Worm (Caenorhabditis elegans): ENCODE data around the gene str-32.

Gene str-32

DNA sequence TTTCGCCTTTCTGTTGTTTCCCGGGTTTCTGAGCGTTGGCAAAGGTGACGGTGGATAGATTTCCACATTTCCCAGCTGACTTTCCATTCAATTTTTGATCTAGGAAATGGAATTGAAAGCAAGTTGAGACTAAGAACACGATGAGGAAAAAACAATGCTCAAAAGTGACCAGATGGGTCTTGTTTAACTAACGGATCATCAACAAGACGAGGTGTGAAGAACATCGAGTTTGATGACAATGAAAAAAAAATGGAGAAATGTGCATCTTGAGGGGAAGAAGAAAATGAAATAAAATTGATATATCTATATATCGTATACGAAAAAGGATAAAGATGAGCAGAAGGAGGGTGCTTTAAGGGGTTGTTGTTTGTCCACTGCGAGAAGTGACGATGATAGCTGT lies 3.7 kb downstream of the str-32 start, which contains the start of gene T19H12.6:
Gene T19H12.6 (minus strand): TSS at position 101 of the 400 bp plus-strand sequence.
- TF ChIP-seq dmd-4 (tag; optimal IDR thresholded peaks at IDR 0.05) (no peak), aly-2 (tag; optimal IDR thresholded peaks at IDR 0.05) (no peak), nhr-11 (tag; optimal IDR thresholded peaks at IDR 0.05) (no peak), skn-1 (tag; optimal IDR thresholded peaks at IDR 0.05) (no peak), snpc-4 (tag; optimal IDR thresholded peaks at IDR 0.05) (no peak), peb-1 (tag; optimal IDR thresholded peaks at IDR 0.05) (no peak)

DNA sequence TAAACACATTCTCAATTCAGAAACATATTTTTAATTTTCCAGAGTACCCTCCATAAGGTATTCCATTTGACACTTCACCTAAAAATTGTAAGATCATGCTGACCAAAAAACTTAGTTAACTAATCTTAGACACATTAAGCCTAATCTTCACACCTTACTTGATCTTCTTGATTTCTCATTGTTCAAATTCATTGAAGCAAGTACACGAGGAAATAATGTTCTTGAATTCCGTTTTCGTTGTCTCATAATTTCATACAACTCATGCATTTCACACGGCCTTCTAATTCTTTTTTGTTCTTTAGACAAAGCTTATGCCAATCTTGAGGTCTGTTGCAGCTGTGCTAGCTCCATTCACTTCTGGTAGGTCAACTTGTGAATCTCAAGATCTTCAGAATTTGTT lies 9.3 kb downstream of the str-32 start, which contains the start of gene srd-33:
Gene srd-33 (plus strand): TSS at position 301 of the 400 bp plus-strand sequence.
- no peak for TF ChIP-seq unc-55 (GFP tag; optimal IDR thresholded peaks at IDR 0.05)
- TF ChIP-seq unc-39 (tag; optimal IDR thresholded peaks at IDR 0.05) = no peak
- TF ChIP-seq nhr-10 (tag; optimal IDR thresholded peaks at IDR 0.05) = no peak
- no peak for TF ChIP-seq ZK546.5 (tag; optimal IDR thresholded peaks at IDR 0.05)
- TF ChIP-seq nhr-6 (tag; optimal IDR thresholded peaks at IDR 0.05) = no peak
- no peak for TF ChIP-seq nhr-237 (tag; optimal IDR thresholded peaks at IDR 0.05)
- no peak for TF ChIP-seq nhr-129 (tag; optimal IDR thresholded peaks at IDR 0.05)
- TF ChIP-seq Y55F3AM.14 (GFP tag; optimal IDR thresholded peaks at IDR 0.05) = no peak
- TF ChIP-seq dmd-4 (tag; optimal IDR thresholded peaks at IDR 0.05) = no peak
- no peak for TF ChIP-seq ztf-1 (GFP tag; conservative IDR thresholded peaks at IDR 0.05)
- TF ChIP-seq nhr-11 (tag; optimal IDR thresholded peaks at IDR 0.05) = no peak
- TF ChIP-seq egl-27 (tag; optimal IDR thresholded peaks at IDR 0.05) = no peak
- TF ChIP-seq elt-3 (tag; optimal IDR thresholded peaks at IDR 0.05) = no peak
- no peak for TF ChIP-seq crh-2 (tag; optimal IDR thresholded peaks at IDR 0.05)

DNA sequence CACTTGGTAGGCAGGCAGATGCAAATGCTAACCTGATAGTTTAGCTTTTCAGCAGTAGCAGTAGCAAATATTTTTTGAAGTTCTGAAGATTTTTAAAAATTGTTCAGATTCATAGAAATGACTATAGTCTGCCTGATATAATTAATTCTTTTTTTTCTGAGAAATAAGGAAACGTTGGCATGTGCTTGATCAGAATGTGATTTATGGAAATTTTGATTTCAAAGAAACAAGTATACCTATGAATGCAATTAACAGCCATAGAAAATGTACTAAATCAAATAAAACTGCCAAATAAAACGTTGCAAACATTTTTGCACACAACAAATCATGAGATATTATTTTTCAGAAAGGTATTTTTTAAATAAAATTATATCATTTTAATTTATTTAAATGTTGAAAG lies 10.7 kb downstream of the str-32 start:
- TF ChIP-seq nhr-21 (tag; optimal IDR thresholded peaks at IDR 0.05) (peak; percentile 42), mbf-1 (tag; optimal IDR thresholded peaks at IDR 0.05) (no peak), lsy-2 (tag; optimal IDR thresholded peaks at IDR 0.05) (peak in 1 of 2 experiments; percentile 32)

DNA sequence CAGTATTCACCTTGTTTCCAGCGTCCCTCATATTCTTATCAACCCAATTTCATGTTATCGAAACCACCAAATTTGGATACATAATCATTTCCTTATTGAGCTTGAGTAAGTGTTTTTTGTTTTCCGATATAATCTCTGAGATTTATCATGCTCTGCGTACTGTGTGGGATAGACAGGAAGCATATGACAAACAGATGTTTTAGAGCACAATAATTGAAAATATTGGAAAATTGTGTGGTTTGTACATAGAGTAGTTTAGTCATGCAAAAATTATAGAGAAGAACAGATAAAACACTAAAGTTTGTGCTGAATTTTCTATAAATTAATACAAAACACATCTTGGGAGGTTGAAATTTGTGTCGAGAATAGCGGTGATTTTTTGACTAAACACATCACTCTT lies 12.6 kb downstream of the str-32 start:
- TF ChIP-seq ztf-11 (tag; optimal IDR thresholded peaks at IDR 0.05) = no peak

DNA sequence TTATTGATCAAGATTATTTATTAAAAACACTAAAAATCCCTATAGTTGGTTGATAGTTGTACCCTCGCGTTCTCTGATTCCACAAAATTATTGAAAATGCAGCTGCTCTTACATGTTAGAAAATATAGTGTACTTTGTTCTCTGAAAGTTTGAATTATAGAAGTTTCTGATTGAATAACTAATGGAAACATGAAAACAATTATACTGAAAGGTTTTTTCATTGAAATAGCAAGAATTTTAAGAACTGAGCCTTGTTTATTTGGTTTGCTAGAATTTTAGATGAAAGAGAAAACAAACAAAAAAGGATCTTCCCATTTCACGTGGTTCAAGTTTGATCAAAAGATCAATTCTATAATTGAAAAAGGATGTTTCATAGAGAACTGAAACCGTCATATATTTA lies 13.7 kb downstream of the str-32 start:
- TF ChIP-seq lsy-2 (tag; optimal IDR thresholded peaks at IDR 0.05) = peak in 1 of 2 experiments; percentile 12
- TF ChIP-seq nhr-129 (tag; optimal IDR thresholded peaks at IDR 0.05) = no peak
- no peak for TF ChIP-seq alr-1 (tag; optimal IDR thresholded peaks at IDR 0.05)

DNA sequence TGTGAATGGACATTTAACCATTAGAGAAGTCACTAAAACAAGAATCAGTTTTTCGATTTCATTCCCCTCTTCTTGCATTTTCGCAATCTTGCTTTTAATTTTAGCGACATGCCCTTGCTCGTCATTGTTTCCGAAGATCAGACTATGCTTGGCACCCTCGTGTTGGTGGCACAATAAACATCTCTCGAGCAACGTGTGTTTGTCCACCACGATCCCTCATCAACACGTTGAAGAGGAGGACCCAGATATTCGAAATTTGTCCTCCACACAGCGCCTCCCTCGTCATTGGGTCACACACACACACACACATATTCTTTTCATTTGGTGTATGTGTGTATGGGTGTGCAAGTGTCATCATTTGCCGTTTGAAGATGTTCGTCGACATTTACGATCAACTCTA lies 15.9 kb downstream of the str-32 start, which contains the start of gene srd-32:
Gene srd-32 (plus strand): TSS at position 301 of the 400 bp plus-strand sequence.
- TF ChIP-seq egl-27 (tag; optimal IDR thresholded peaks at IDR 0.05) (no peak), R02D3.7 (tag; optimal IDR thresholded peaks at IDR 0.05) (no peak), mab-5 (tag; optimal IDR thresholded peaks at IDR 0.05) (no peak), fos-1 (tag; optimal IDR thresholded peaks at IDR 0.05) (no peak), unc-55 (GFP tag; optimal IDR thresholded peaks at IDR 0.05) (no peak), mdl-1 (tag; optimal IDR thresholded peaks at IDR 0.05) (no peak), nhr-77 (tag; optimal IDR thresholded peaks at IDR 0.05) (no peak), sem-4 (tag; optimal IDR thresholded peaks at IDR 0.05) (no peak), aly-2 (tag; optimal IDR thresholded peaks at IDR 0.05) (no peak), ZK546.5 (tag; optimal IDR thresholded peaks at IDR 0.05) (no peak), alr-1 (tag; optimal IDR thresholded peaks at IDR 0.05) (no peak), nhr-11 (tag; optimal IDR thresholded peaks at IDR 0.05) (no peak), ceh-82 (tag; optimal IDR thresholded peaks at IDR 0.05) (no peak), sma-9 (GFP tag; optimal IDR thresholded peaks at IDR 0.05) (no peak), sma-9 (tag; optimal IDR thresholded peaks at IDR 0.05) (no peak), elt-1 (tag; optimal IDR thresholded peaks at IDR 0.05) (no peak), blmp-1 (tag; optimal IDR thresholded peaks at IDR 0.05; ENCODE audit: insufficient read depth) (no peak), nhr-10 (tag; optimal IDR thresholded peaks at IDR 0.05) (no peak), skn-1 (tag; optimal IDR thresholded peaks at IDR 0.05) (no peak)

Measured in whole organism, L2 larva.